Fruit fly (Drosophila melanogaster): Measurements from ENCODE around the gene tna.

tna gene

dm6 chr3L:10855419-10856213, 20.3 kb downstream of the tna start (continued):
- peak in 1 of 2 experiments; percentile 28 for TF ChIP-seq eve (GFP tag; optimal IDR thresholded peaks at IDR 0.05)
- TF ChIP-seq trem (tag; optimal IDR thresholded peaks at IDR 0.05): peak; percentile 92
- TF ChIP-seq stc (GFP tag; IDR thresholded peaks at IDR 0.05): peak; percentile 86
- TF ChIP-seq kah (GFP tag; optimal IDR thresholded peaks at IDR 0.05): peak; percentile 74
- peak; percentile 61 for TF ChIP-seq CG10274 (GFP tag; optimal IDR thresholded peaks at IDR 0.05)
- no peak for TF ChIP-seq bbx (GFP tag; IDR thresholded peaks at IDR 0.05; ENCODE audit: partially characterized antibody)
- peak; percentile 78 for TF ChIP-seq CG10654 (GFP tag; optimal IDR thresholded peaks at IDR 0.05)
- TF ChIP-seq TFAM (GFP tag; optimal IDR thresholded peaks at IDR 0.05): no peak
- peak; percentile 24 for TF ChIP-seq Lhr (GFP tag; optimal IDR thresholded peaks at IDR 0.05)
- peak; percentile 30 for TF ChIP-seq CG7987 (GFP tag; optimal IDR thresholded peaks at IDR 0.05)
- TF ChIP-seq CG11085 (GFP tag; IDR thresholded peaks at IDR 0.05): no peak; the same call in none of the 2 replicates
- peak; percentile 96 for TF ChIP-seq CG14710 (tag; optimal IDR thresholded peaks at IDR 0.05)
- TF ChIP-seq CG3995 (GFP tag; optimal IDR thresholded peaks at IDR 0.05): no peak
- TF ChIP-seq CG15073 (GFP tag; optimal IDR thresholded peaks at IDR 0.05): peak; percentile 51
- TF ChIP-seq CG34224 (GFP tag; IDR thresholded peaks at IDR 0.05; ENCODE audit: partially characterized antibody): no peak
- peak; percentile 78 for TF ChIP-seq CG34422 (GFP tag; IDR thresholded peaks at IDR 0.05)
- peak; percentile 79 for TF ChIP-seq CG7357 (GFP tag; IDR thresholded peaks at IDR 0.05)
- peak; percentile 14 to 91 for TF ChIP-seq Hr51 (GFP tag; optimal IDR thresholded peaks at IDR 0.05)
- no peak for TF ChIP-seq CG7963 (GFP tag; IDR thresholded peaks at IDR 0.05; ENCODE audit: partially characterized antibody)
- TF ChIP-seq gt (GFP tag; IDR thresholded peaks at IDR 0.05): no peak
- TF ChIP-seq NFAT (GFP tag; IDR thresholded peaks at IDR 0.05): no peak
- no peak for TF ChIP-seq Neu2 (GFP tag; optimal IDR thresholded peaks at IDR 0.05; ENCODE audit: borderline replicate concordance)
- TF ChIP-seq lbe (GFP tag; optimal IDR thresholded peaks at IDR 0.05): peak; percentile 77
- TF ChIP-seq nerfin-2 (GFP tag; IDR thresholded peaks at IDR 0.05; ENCODE audit: partially characterized antibody): no peak
- peak; percentile 78 for TF ChIP-seq CG18619 (GFP tag; optimal IDR thresholded peaks at IDR 0.05)
- TF ChIP-seq CG15011 (GFP tag; optimal IDR thresholded peaks at IDR 0.05): peak; percentile 73
- TF ChIP-seq CG6765 (GFP tag; optimal IDR thresholded peaks at IDR 0.05): peak; percentile 76
- TF ChIP-seq bab2 (GFP tag; optimal IDR thresholded peaks at IDR 0.05): peak; percentile 34
- TF ChIP-seq jigr1 (GFP tag; IDR thresholded peaks at IDR 0.05): peak; percentile 70; the same call in 2 of the 3 replicates
- peak; percentile 94 for TF ChIP-seq CG8924 (tag; optimal IDR thresholded peaks at IDR 0.05)
- no peak for TF ChIP-seq CG3163 (GFP tag; optimal IDR thresholded peaks at IDR 0.05)
- TF ChIP-seq pfk (GFP tag; optimal IDR thresholded peaks at IDR 0.05): no peak
- peak; percentile 88 for TF ChIP-seq HLH3B (GFP tag; IDR thresholded peaks at IDR 0.05)
- peak; percentile 80 for TF ChIP-seq Six4 (GFP tag; optimal IDR thresholded peaks at IDR 0.05)
- TF ChIP-seq h (optimal IDR thresholded peaks at IDR 0.05): no peak
- TF ChIP-seq GATAe (GFP tag; conservative IDR thresholded peaks at IDR 0.05): peak; percentile 19; the same call in 1 of the 2 replicates
- TF ChIP-seq Scr (GFP tag; IDR thresholded peaks at IDR 0.05; ENCODE audit: partially characterized antibody): no peak
- peak; percentile 59 for TF ChIP-seq Med (GFP tag)
- TF ChIP-seq exex (tag; optimal IDR thresholded peaks at IDR 0.05): peak; percentile 45
- peak; percentile 61 for TF ChIP-seq trh (GFP tag; optimal IDR thresholded peaks at IDR 0.05)
- TF ChIP-seq CG11247 (GFP tag; IDR thresholded peaks at IDR 0.05): peak; percentile 74; the same call in 1 of the 2 replicates
- TF ChIP-seq ap (GFP tag; IDR thresholded peaks at IDR 0.05): peak; percentile 77
- TF ChIP-seq Dad (GFP tag; optimal IDR thresholded peaks at IDR 0.05): peak; percentile 23
- TF ChIP-seq tup (GFP tag; optimal IDR thresholded peaks at IDR 0.05): peak; percentile 61
- TF ChIP-seq CG17361 (GFP tag; IDR thresholded peaks at IDR 0.05): peak; percentile 90
- TF ChIP-seq sqz (GFP tag; optimal IDR thresholded peaks at IDR 0.05): peak; percentile 73
- TF ChIP-seq Side (GFP tag; optimal IDR thresholded peaks at IDR 0.05): no peak
- TF ChIP-seq D19B (GFP tag; optimal IDR thresholded peaks at IDR 0.05): peak; percentile 38
- peak; percentile 65 for TF ChIP-seq CG12104 (GFP tag; optimal IDR thresholded peaks at IDR 0.05)

Data from whole organism, embryonic.